Worm (Caenorhabditis elegans) whole organism, young adult: Measurements from ENCODE around the gene egl-10.
A peak's percentile ranks its signal among the peaks of the same experiment; 100 is the strongest.

Experiments used
- B0035.1 ChIP-seq: sonication (generic microtip); optimal IDR thresholded peaks from 2 replicates; lab custom pipeline; 2016; ENCODE audit warnings: missing genetic modification characterization, mild to moderate bottlenecking, missing compliant biosample characterization, missing genotype, missing genetic modification reagents
- C17E4.6 ChIP-seq: fragments of 200-800 bp; sonication (Bioruptor generic); IDR thresholded peaks from 2 replicates; pipeline ENCODE4 v1.3.6; 2022; ENCODE audit warnings: missing genetic modification reagents, missing genetic modification characterization, missing compliant biosample characterization
- F23B12.7 ChIP-seq: sonication (generic microtip); optimal IDR thresholded peaks from 2 replicates; lab custom pipeline; 2017; ENCODE audit warnings: missing genetic modification characterization, mild to moderate bottlenecking, missing compliant biosample characterization, antibody characterized with exemption, moderate library complexity; ENCODE audit not compliant: insufficient read depth
- F39B2.1 ChIP-seq: fragments of 200-800 bp; sonication (Bioruptor generic); IDR thresholded peaks from 2 replicates; pipeline ENCODE4 v1.3.6; 2022; ENCODE audit warnings: missing genetic modification reagents, missing genetic modification characterization, missing compliant biosample characterization
- F52B5.7 ChIP-seq: sonication (generic microtip); optimal IDR thresholded peaks from 2 replicates; lab custom pipeline; 2016; ENCODE audit warnings: mild to moderate bottlenecking, missing genetic modification characterization, missing compliant biosample characterization
- F55B11.4 ChIP-seq: sonication (generic microtip); optimal IDR thresholded peaks from 2 replicates; lab custom pipeline; 2016; ENCODE audit warnings: missing compliant biosample characterization, missing genetic modification characterization, borderline replicate concordance; ENCODE audit not compliant: insufficient read depth
- F57A8.1 ChIP-seq: fragments of 200-800 bp; sonication (Bioruptor generic); optimal IDR thresholded peaks from 2 replicates; lab custom pipeline; 2018; ENCODE audit warnings: mild to moderate bottlenecking, missing genetic modification characterization, moderate library complexity, missing compliant biosample characterization
- K12H6.12 ChIP-seq: fragments of 200-800 bp; sonication (Bioruptor generic); optimal IDR thresholded peaks from 2 replicates; lab custom pipeline; 2018; ENCODE audit warnings: mild to moderate bottlenecking, missing genetic modification characterization, missing compliant biosample characterization
- Y79H2A.3 ChIP-seq: fragments of 200-800 bp; sonication (Bioruptor generic); conservative IDR thresholded peaks from 2 replicates; pipeline ENCODE4 v1.3.6; 2022; ENCODE audit warnings: missing genetic modification reagents, missing genetic modification characterization, missing compliant biosample characterization
- akir-1 ChIP-seq: fragments of 200-800 bp; sonication (Bioruptor generic); optimal IDR thresholded peaks from 2 replicates; lab custom pipeline; 2018; ENCODE audit warnings: mild to moderate bottlenecking, missing genetic modification characterization, moderate library complexity, missing compliant biosample characterization
- attf-3 ChIP-seq: fragments of 200-800 bp; sonication (Bioruptor generic); conservative IDR thresholded peaks from 2 replicates; pipeline ENCODE4 v1.3.6; 2022; ENCODE audit warnings: missing genetic modification reagents, missing genetic modification characterization, missing compliant biosample characterization
- attf-5 ChIP-seq: fragments of 200-800 bp; sonication (Bioruptor generic); optimal IDR thresholded peaks from 2 replicates; lab custom pipeline; 2018; ENCODE audit warnings: mild to moderate bottlenecking, missing genetic modification characterization, missing compliant biosample characterization
- bed-2 ChIP-seq: fragments of 200-800 bp; sonication (Bioruptor generic); IDR thresholded peaks from 2 replicates; pipeline ENCODE4 v1.3.6; 2022; ENCODE audit warnings: missing genetic modification reagents, missing genetic modification characterization, missing compliant biosample characterization
- ceh-100 ChIP-seq: fragments of 200-800 bp; sonication (Bioruptor generic); IDR thresholded peaks from 2 replicates; pipeline ENCODE4 v1.3.6; 2022; ENCODE audit warnings: missing genetic modification reagents, missing genetic modification characterization, missing compliant biosample characterization
- ceh-40 ChIP-seq: fragments of 200-800 bp; sonication (Bioruptor generic); IDR thresholded peaks from 2 replicates; pipeline ENCODE4 v1.3.6; 2022; ENCODE audit warnings: missing genetic modification characterization, missing compliant biosample characterization
- ceh-58 ChIP-seq: fragments of 200-800 bp; sonication (Bioruptor generic); IDR thresholded peaks from 2 replicates; pipeline ENCODE4 v1.3.6; 2022; ENCODE audit warnings: missing genetic modification characterization, missing compliant biosample characterization
- ceh-91 ChIP-seq: fragments of 200-800 bp; sonication (Bioruptor generic); IDR thresholded peaks from 2 replicates; pipeline ENCODE4 v1.3.6; 2022; ENCODE audit warnings: missing genetic modification reagents, missing genetic modification characterization, missing compliant biosample characterization
- egrh-3 ChIP-seq: fragments of 200-800 bp; sonication (Bioruptor generic); IDR thresholded peaks from 2 replicates; pipeline ENCODE4 v1.3.6; 2022; ENCODE audit warnings: missing genetic modification reagents, missing genetic modification characterization, missing compliant biosample characterization
- ets-4 ChIP-seq: fragments of 200-800 bp; sonication (Bioruptor generic); optimal IDR thresholded peaks from 2 replicates; lab custom pipeline; 2018; ENCODE audit warnings: mild to moderate bottlenecking, missing genetic modification characterization, missing compliant biosample characterization
- fkh-3 ChIP-seq: sonication (generic microtip); optimal IDR thresholded peaks from 2 replicates; lab custom pipeline; 2016; ENCODE audit warnings: mild to moderate bottlenecking, missing genetic modification characterization, missing compliant biosample characterization
- gei-17 ChIP-seq: fragments of 200-800 bp; sonication (Bioruptor generic); optimal IDR thresholded peaks from 2 replicates; lab custom pipeline; 2018; ENCODE audit warnings: mild to moderate bottlenecking, missing genetic modification characterization, missing compliant biosample characterization
- hlh-26 ChIP-seq: fragments of 200-800 bp; sonication (Bioruptor generic); conservative IDR thresholded peaks from 2 replicates; pipeline ENCODE4 v1.3.6; 2022; ENCODE audit warnings: missing genetic modification reagents, missing genetic modification characterization, missing compliant biosample characterization
- hmg-1.2 ChIP-seq: fragments of 200-800 bp; sonication (Bioruptor generic); IDR thresholded peaks from 2 replicates; pipeline ENCODE4 v1.3.6; 2022; ENCODE audit warnings: missing genetic modification reagents, missing genetic modification characterization, missing compliant biosample characterization
- lir-1 ChIP-seq: fragments of 200-800 bp; sonication (Bioruptor generic); conservative IDR thresholded peaks from 2 replicates; pipeline ENCODE4 v1.3.6; 2022; ENCODE audit warnings: missing genetic modification reagents, missing genetic modification characterization, missing compliant biosample characterization
- madf-6 ChIP-seq: fragments of 200-800 bp; sonication (Bioruptor generic); IDR thresholded peaks from 2 replicates; pipeline ENCODE4 v1.3.6; 2022; ENCODE audit warnings: missing genetic modification reagents, missing genetic modification characterization, missing compliant biosample characterization
- nfya-1 ChIP-seq: sonication (generic microtip); optimal IDR thresholded peaks from 2 replicates; lab custom pipeline; 2017; ENCODE audit warnings: antibody characterized with exemption, missing compliant biosample characterization, missing genetic modification characterization, borderline replicate concordance; ENCODE audit not compliant: insufficient read depth
- nhr-27 ChIP-seq: fragments of 200-800 bp; sonication (Bioruptor generic); optimal IDR thresholded peaks from 2 replicates; lab custom pipeline; 2018; ENCODE audit warnings: mild to moderate bottlenecking, missing genetic modification characterization, moderate library complexity, missing compliant biosample characterization
- nhr-90 ChIP-seq: sonication (generic microtip); optimal IDR thresholded peaks from 2 replicates; lab custom pipeline; 2016; ENCODE audit warnings: missing genotype, mild to moderate bottlenecking, missing genetic modification characterization, missing compliant biosample characterization
- repo-1 ChIP-seq: sonication (generic microtip); optimal IDR thresholded peaks from 2 replicates; lab custom pipeline; 2017; ENCODE audit warnings: mild to moderate bottlenecking, missing genetic modification characterization, missing compliant biosample characterization
- sea-2 ChIP-seq: fragments of 200-800 bp; sonication (Bioruptor generic); IDR thresholded peaks from 2 replicates; pipeline ENCODE4 v1.3.6; 2022; ENCODE audit warnings: missing genetic modification characterization, missing compliant biosample characterization
- snpc-3.4 ChIP-seq: sonication (generic microtip); optimal IDR thresholded peaks from 2 replicates; lab custom pipeline; 2017; ENCODE audit warnings: missing genetic modification characterization, mild to moderate bottlenecking, missing compliant biosample characterization, antibody characterized with exemption, moderate library complexity, missing genotype, missing genetic modification reagents
- somi-1 ChIP-seq: fragments of 200-800 bp; sonication (Bioruptor generic); optimal IDR thresholded peaks from 2 replicates; lab custom pipeline; 2018; ENCODE audit warnings: mild to moderate bottlenecking, missing genetic modification characterization, missing compliant biosample characterization
- tbp1 ChIP-seq: fragments of 200-800 bp; sonication (Bioruptor generic); optimal IDR thresholded peaks from 2 replicates; lab custom pipeline; 2018; ENCODE audit warnings: mild to moderate bottlenecking, missing genetic modification characterization, missing compliant biosample characterization
- tlf-1 ChIP-seq: fragments of 200-800 bp; sonication (Bioruptor generic); optimal IDR thresholded peaks from 2 replicates; lab custom pipeline; 2018; ENCODE audit warnings: mild to moderate bottlenecking, missing genetic modification characterization, missing compliant biosample characterization
- unc-130 ChIP-seq: sonication (generic microtip); optimal IDR thresholded peaks from 2 replicates; lab custom pipeline; 2016; ENCODE audit warnings: missing genetic modification reagents, missing genetic modification characterization, missing compliant biosample characterization
- xnd-1 ChIP-seq: sonication (generic microtip); optimal IDR thresholded peaks from 2 replicates; lab custom pipeline; 2016; ENCODE audit warnings: missing genotype, missing genetic modification reagents, missing genetic modification characterization, missing compliant biosample characterization
- ztf-22 ChIP-seq: fragments of 200-800 bp; sonication (Bioruptor generic); optimal IDR thresholded peaks from 2 replicates; lab custom pipeline; 2018; ENCODE audit warnings: mild to moderate bottlenecking, missing genetic modification characterization, moderate library complexity, missing compliant biosample characterization
- ztf-28 ChIP-seq: fragments of 200-800 bp; sonication (Bioruptor generic); IDR thresholded peaks from 2 replicates; pipeline ENCODE4 v1.3.6; 2022; ENCODE audit warnings: missing genetic modification reagents, missing genetic modification characterization, missing compliant biosample characterization
- ztf-3 ChIP-seq: fragments of 200-800 bp; sonication (Bioruptor generic); optimal IDR thresholded peaks from 2 replicates; lab custom pipeline; 2018; ENCODE audit warnings: mild to moderate bottlenecking, missing genetic modification characterization, missing compliant biosample characterization

The egl-10 gene

ce11 chrV:12491070-12491643 lies 28.3 kb upstream of the egl-10 start (continued):
- no peak for TF ChIP-seq F57A8.1 (GFP tag; lab: Kevin White, UChicago)
- TF ChIP-seq gei-17 (GFP tag; lab: Kevin White, UChicago), result no peak
- no peak for TF ChIP-seq ets-4 (GFP tag; lab: Kevin White, UChicago)
- TF ChIP-seq F23B12.7 (tag; lab: Kevin White, UChicago), result peak; percentile 56
- TF ChIP-seq ceh-91 (GFP tag; lab: Robert Waterston, UW), result 0 out of 2 replicates have a peak, but pooled peaks have one; percentile 13
- TF ChIP-seq repo-1 (tag; lab: Kevin White, UChicago), result peak; percentile 79
- TF ChIP-seq snpc-3.4, result peak; percentile 99
- TF ChIP-seq attf-5 (GFP tag; lab: Kevin White, UChicago), result no peak
- no peak for TF ChIP-seq somi-1
- TF ChIP-seq B0035.1 (tag; lab: Kevin White, UChicago), result no peak
- TF ChIP-seq nhr-27 (tag; lab: Kevin White, UChicago), result no peak
- no peak for TF ChIP-seq akir-1 (GFP tag; lab: Kevin White, UChicago)
- no peak for TF ChIP-seq hlh-26
- TF ChIP-seq tlf-1 (GFP tag; lab: Kevin White, UChicago), result peak; percentile 75
- TF ChIP-seq ceh-40 (GFP tag; lab: Robert Waterston, UW), result no peak
- peak; percentile 71 for TF ChIP-seq ceh-100 (GFP tag; lab: Robert Waterston, UW)
- peak; percentile 36 for TF ChIP-seq xnd-1 (tag; lab: Kevin White, UChicago)
- peak; percentile 81; the same call in 1 of the 2 replicates for TF ChIP-seq ztf-28 (GFP tag; lab: Robert Waterston, UW)
- no peak for TF ChIP-seq nfya-1 (tag; lab: Kevin White, UChicago)
- no peak for TF ChIP-seq ztf-3 (GFP tag; lab: Kevin White, UChicago)
- TF ChIP-seq C17E4.6 (GFP tag; lab: Robert Waterston, UW), result 0 out of 2 replicates have a peak, but pooled peaks have one; percentile 9
- TF ChIP-seq fkh-3 (tag; lab: Kevin White, UChicago), result no peak
- 0 out of 2 replicates have a peak, but pooled peaks have one; percentile 23 for TF ChIP-seq lir-1
- TF ChIP-seq Y79H2A.3, result no peak
- no peak for TF ChIP-seq F52B5.7 (tag; lab: Kevin White, UChicago)
- TF ChIP-seq attf-3 (GFP tag; lab: Robert Waterston, UW), result peak; percentile 75
- TF ChIP-seq K12H6.12, result no peak
- no peak for TF ChIP-seq F55B11.4
- TF ChIP-seq tbp1 (GFP tag; lab: Kevin White, UChicago), result peak; percentile 82
- 0 out of 2 replicates have a peak, but pooled peaks have one; percentile 85 for TF ChIP-seq F39B2.1 (GFP tag; lab: Robert Waterston, UW)
- TF ChIP-seq ceh-58 (GFP tag; lab: Robert Waterston, UW), result no peak

ce11 chrV:12488002-12488401 lies 25.2 kb upstream of the egl-10 start:
- TF ChIP-seq madf-6 (GFP tag; lab: Robert Waterston, UW) (peak; percentile 19; the same call in 1 of the 2 replicates), unc-130 (GFP tag; lab: Kevin White, UChicago) (no peak), C17E4.6 (GFP tag; lab: Robert Waterston, UW) (no peak), F57A8.1 (GFP tag; lab: Kevin White, UChicago) (no peak), ztf-3 (GFP tag; lab: Kevin White, UChicago) (no peak), hmg-1.2 (peak; percentile 46; the same call in 1 of the 2 replicates), sea-2 (no peak), ztf-22 (GFP tag; lab: Kevin White, UChicago) (no peak), B0035.1 (tag; lab: Kevin White, UChicago) (no peak), egrh-3 (GFP tag; lab: Robert Waterston, UW) (no peak), bed-2 (no peak), nhr-90 (tag; lab: Kevin White, UChicago) (no peak), tlf-1 (GFP tag; lab: Kevin White, UChicago) (no peak)
